Fruit fly (Drosophila melanogaster): ENCODE measurements around the gene CG14132.
A peak's percentile ranks its signal among the peaks of the same experiment; 100 is the strongest.

Gene CG14132

DNA sequence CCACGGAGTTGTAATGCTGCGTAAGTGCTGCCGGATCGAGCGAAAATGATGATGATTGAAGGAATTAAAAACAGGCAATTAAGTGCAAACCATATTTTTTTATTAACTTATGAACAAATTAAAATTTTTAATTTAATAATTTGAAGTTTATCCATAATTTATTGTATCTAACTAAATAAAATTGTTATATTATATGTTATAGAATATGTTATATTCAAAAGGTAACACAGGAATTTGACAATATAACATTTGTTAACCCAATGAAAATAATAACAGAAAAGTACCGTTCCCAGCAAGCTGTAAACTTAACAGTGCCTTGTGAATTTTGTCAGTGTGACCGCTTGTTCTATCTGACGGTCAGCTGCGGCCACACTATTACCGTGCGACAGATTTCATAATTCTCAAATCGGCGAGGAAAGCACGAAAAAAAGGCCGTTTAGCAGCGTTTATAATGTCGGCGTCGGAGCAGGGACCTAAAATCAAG, 6.4 kb downstream of the CG14132 start, which contains the start of the genes Ccdc56 and mtTFB1:
Gene Ccdc56 (plus strand): TSS at position 347 of the 484 bp plus-strand sequence.
Gene mtTFB1 (plus strand): TSS at position 347 of the 484 bp plus-strand sequence.
- TF ChIP-seq gl (tag; optimal IDR thresholded peaks at IDR 0.05) (no peak), CG4496 (GFP tag; IDR thresholded peaks at IDR 0.05) (peak; percentile 47; the same call in 2 of the 3 replicates)

dm6 chr3L:11707978-11708632, 7.0 kb downstream of the CG14132 start, which contains the start of gene CG11658:
Gene CG11658, minus strand, starts transcription at chr3L:11708553.
- TF ChIP-seq CG13204 (GFP tag; optimal IDR thresholded peaks at IDR 0.05) (peak; percentile 50), CG32121 (GFP tag; IDR thresholded peaks at IDR 0.05) (peak; percentile 42; the same call in 1 of the 2 replicates), CG8301 (tag; optimal IDR thresholded peaks at IDR 0.05) (no peak), CG12605 (GFP tag; IDR thresholded peaks at IDR 0.05) (peak; percentile 87), Pif1A (GFP tag; optimal IDR thresholded peaks at IDR 0.05) (peak; percentile 25), CG8159 (tag; optimal IDR thresholded peaks at IDR 0.05) (no peak), EcR (GFP tag; optimal IDR thresholded peaks at IDR 0.05) (peak; percentile 58), fd96Ca (GFP tag; IDR thresholded peaks at IDR 0.05) (peak; percentile 37; the same call in 1 of the 3 replicates), Snoo (tag; optimal IDR thresholded peaks at IDR 0.05) (no peak), Ets98B (GFP tag; IDR thresholded peaks at IDR 0.05) (peak; percentile 57), D1 (tag; optimal IDR thresholded peaks at IDR 0.05) (no peak), CG9948 (tag; optimal IDR thresholded peaks at IDR 0.05) (no peak), CG17806 (tag; optimal IDR thresholded peaks at IDR 0.05) (no peak), CG10348 (GFP tag; IDR thresholded peaks at IDR 0.05) (no peak), CG4496 (GFP tag; IDR thresholded peaks at IDR 0.05) (peak; percentile 58; the same call in 2 of the 3 replicates), gl (tag; optimal IDR thresholded peaks at IDR 0.05) (peak; percentile 52), Pif1B (GFP tag; optimal IDR thresholded peaks at IDR 0.05) (peak; percentile 48), CG14655 (GFP tag; optimal IDR thresholded peaks at IDR 0.05) (no peak), CG15710 (tag; optimal IDR thresholded peaks at IDR 0.05) (no peak), rn (GFP tag; IDR thresholded peaks at IDR 0.05) (no peak), CG34367 (tag; optimal IDR thresholded peaks at IDR 0.05) (no peak)

DNA sequence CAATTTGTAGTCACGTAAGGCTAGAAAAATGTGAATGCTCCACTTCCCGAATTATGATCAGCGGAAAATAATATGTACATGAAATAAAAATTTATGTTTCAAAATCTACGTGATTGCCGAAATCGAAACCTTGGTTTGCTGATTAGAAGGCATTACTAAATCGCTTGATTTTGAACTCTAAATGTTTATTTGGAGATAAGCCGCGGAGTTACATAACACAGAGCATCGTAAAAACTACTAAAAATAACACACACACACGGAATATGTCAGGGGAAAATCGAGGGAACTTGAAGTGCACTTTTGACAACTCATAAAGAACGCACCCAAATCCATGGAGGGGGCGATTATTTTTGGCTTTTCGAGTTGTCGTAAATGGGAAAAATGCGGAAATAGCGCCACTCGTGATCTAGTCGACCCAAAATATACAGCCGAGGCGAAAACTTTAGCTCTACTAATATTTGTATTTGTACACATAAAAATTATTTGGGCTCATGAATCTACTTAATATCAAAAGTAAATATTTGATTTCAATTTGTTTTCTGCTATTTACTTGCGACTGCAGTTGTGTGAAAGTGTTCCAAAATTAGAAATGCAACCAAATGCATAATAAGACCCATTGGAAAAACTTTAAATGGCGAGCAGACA, 10.1 kb downstream of the CG14132 start:
- no peak for TF ChIP-seq CG15710 (tag; optimal IDR thresholded peaks at IDR 0.05)

dm6 chr3L:11703579-11703978, 11.5 kb downstream of the CG14132 start:
- TF ChIP-seq CG17806 (tag; optimal IDR thresholded peaks at IDR 0.05), result no peak
- TF ChIP-seq gl (tag; optimal IDR thresholded peaks at IDR 0.05), result no peak
- TF ChIP-seq Pif1B (GFP tag; optimal IDR thresholded peaks at IDR 0.05), result no peak
- no peak for TF ChIP-seq CG12605 (GFP tag; IDR thresholded peaks at IDR 0.05)
- no peak for TF ChIP-seq rn (GFP tag; IDR thresholded peaks at IDR 0.05)
- TF ChIP-seq D1 (tag; optimal IDR thresholded peaks at IDR 0.05), result no peak
- peak; percentile 74 for TF ChIP-seq EcR (GFP tag; optimal IDR thresholded peaks at IDR 0.05)
- no peak for TF ChIP-seq CG32121 (GFP tag; IDR thresholded peaks at IDR 0.05)
- no peak; the same call in 2 of the 3 replicates for TF ChIP-seq fd96Ca (GFP tag; IDR thresholded peaks at IDR 0.05)

DNA sequence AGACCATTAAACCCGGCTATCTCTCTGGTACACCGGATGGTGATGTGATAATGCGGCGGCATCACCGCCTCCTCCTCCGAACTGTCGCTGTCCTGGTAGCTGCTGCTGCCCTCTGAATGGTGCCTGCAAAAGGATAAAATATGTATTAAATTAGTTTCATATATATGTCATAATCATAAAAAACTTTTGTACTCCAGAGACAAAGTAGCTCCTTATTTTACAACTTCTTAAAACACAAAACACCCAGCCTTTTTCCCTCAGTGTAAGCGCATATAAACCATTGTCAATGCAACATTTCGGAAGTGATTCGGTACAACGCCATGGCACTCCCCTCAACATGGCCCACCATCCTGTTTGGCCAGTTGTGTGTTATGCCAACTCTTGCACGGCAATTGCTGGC, 13.4 kb downstream of the CG14132 start:
- TF ChIP-seq CG17806 (tag; optimal IDR thresholded peaks at IDR 0.05), result no peak
- TF ChIP-seq CG13204 (GFP tag; optimal IDR thresholded peaks at IDR 0.05), result no peak
- peak; percentile 45; the same call in 1 of the 3 replicates for TF ChIP-seq CG4496 (GFP tag; IDR thresholded peaks at IDR 0.05)
- no peak for TF ChIP-seq CG10348 (GFP tag; IDR thresholded peaks at IDR 0.05)
- no peak for TF ChIP-seq CG8159 (tag; optimal IDR thresholded peaks at IDR 0.05)
- peak; percentile 52 for TF ChIP-seq CG32121 (GFP tag; IDR thresholded peaks at IDR 0.05)
- TF ChIP-seq fd96Ca (GFP tag; IDR thresholded peaks at IDR 0.05), result 0 out of 3 replicates have a peak, but pooled peaks have one; percentile 6
- TF ChIP-seq CG9948 (tag; optimal IDR thresholded peaks at IDR 0.05), result no peak
- TF ChIP-seq CG8301 (tag; optimal IDR thresholded peaks at IDR 0.05), result peak; percentile 3
- TF ChIP-seq EcR (GFP tag; optimal IDR thresholded peaks at IDR 0.05), result no peak
- no peak for TF ChIP-seq Pif1B (GFP tag; optimal IDR thresholded peaks at IDR 0.05)
- no peak for TF ChIP-seq D1 (tag; optimal IDR thresholded peaks at IDR 0.05)
- peak; percentile 45 for TF ChIP-seq Ets98B (GFP tag; IDR thresholded peaks at IDR 0.05)
- TF ChIP-seq CG14655 (GFP tag; optimal IDR thresholded peaks at IDR 0.05), result peak; percentile 21
- no peak for TF ChIP-seq Snoo (tag; optimal IDR thresholded peaks at IDR 0.05)

- no peak for TF ChIP-seq CG8301 (tag; optimal IDR thresholded peaks at IDR 0.05)
- no peak for TF ChIP-seq rn (GFP tag; IDR thresholded peaks at IDR 0.05)
- no peak for TF ChIP-seq CG10348 (GFP tag; IDR thresholded peaks at IDR 0.05)
- no peak for TF ChIP-seq Pif1B (GFP tag; optimal IDR thresholded peaks at IDR 0.05)
- TF ChIP-seq CG13204 (GFP tag; optimal IDR thresholded peaks at IDR 0.05), result no peak
- no peak for TF ChIP-seq CG34367 (tag; optimal IDR thresholded peaks at IDR 0.05)
- TF ChIP-seq CG15710 (tag; optimal IDR thresholded peaks at IDR 0.05), result no peak
- TF ChIP-seq CG14655 (GFP tag; optimal IDR thresholded peaks at IDR 0.05), result no peak
- TF ChIP-seq CG9948 (tag; optimal IDR thresholded peaks at IDR 0.05), result no peak
- no peak for TF ChIP-seq CG8159 (tag; optimal IDR thresholded peaks at IDR 0.05)
- no peak for TF ChIP-seq CG4496 (GFP tag; IDR thresholded peaks at IDR 0.05)
- TF ChIP-seq CG17806 (tag; optimal IDR thresholded peaks at IDR 0.05), result no peak
- no peak for TF ChIP-seq CG12605 (GFP tag; IDR thresholded peaks at IDR 0.05)
- TF ChIP-seq Snoo (tag; optimal IDR thresholded peaks at IDR 0.05), result no peak
- no peak for TF ChIP-seq fd96Ca (GFP tag; IDR thresholded peaks at IDR 0.05)
- TF ChIP-seq gl (tag; optimal IDR thresholded peaks at IDR 0.05), result no peak
- TF ChIP-seq EcR (GFP tag; optimal IDR thresholded peaks at IDR 0.05), result no peak
- TF ChIP-seq D1 (tag; optimal IDR thresholded peaks at IDR 0.05), result no peak
- TF ChIP-seq Pif1A (GFP tag; optimal IDR thresholded peaks at IDR 0.05), result no peak
Measured at dm6 chr3L:11699163-11699562, 15.9 kb downstream of the CG14132 start, which contains the start of gene Dnai2. Gene Dnai2, minus strand, starts transcription at chr3L:11699263.
